Worm (Caenorhabditis elegans) whole organism, late embryonic: ENCODE data around the gene Y43H11AL.1.

Source experiments
- F13H6.1 ChIP-seq: sonication (generic microtip); optimal IDR thresholded peaks from 2 replicates; lab custom pipeline; 2016; ENCODE audit warnings: missing genetic modification characterization, missing compliant biosample characterization
- K02D7.2 ChIP-seq: sonication (generic microtip); optimal IDR thresholded peaks from 2 replicates; lab custom pipeline; 2017; ENCODE audit warnings: mild to moderate bottlenecking, missing genetic modification characterization, missing compliant biosample characterization
- K09A11.1 ChIP-seq: sonication (generic microtip); optimal IDR thresholded peaks from 2 replicates; lab custom pipeline; 2017; ENCODE audit warnings: antibody characterized with exemption, mild to moderate bottlenecking, missing genetic modification characterization, missing compliant biosample characterization; ENCODE audit not compliant: insufficient read depth
- T23F11.4 ChIP-seq: fragments of 200-800 bp; sonication (Bioruptor generic); optimal IDR thresholded peaks from 2 replicates; lab custom pipeline; 2018; ENCODE audit warnings: mild to moderate bottlenecking, missing genetic modification characterization, missing compliant biosample characterization
- ahr-1 ChIP-seq: sonication (generic microtip); optimal IDR thresholded peaks from 2 replicates; lab custom pipeline; 2016; ENCODE audit warnings: missing genetic modification characterization, missing compliant biosample characterization
- ama-1 ChIP-seq: fragments of 150-350 bp; optimal IDR thresholded peaks from 2 replicates; lab custom pipeline; 2014
- ceh-2 ChIP-seq: sonication (generic microtip); optimal IDR thresholded peaks from 2 replicates; lab custom pipeline; 2016; ENCODE audit warnings: missing genotype, missing genetic modification characterization, missing compliant biosample characterization
- ceh-22 ChIP-seq: sonication (generic microtip); optimal IDR thresholded peaks from 2 replicates; lab custom pipeline; 2017; ENCODE audit warnings: missing biosample characterization, missing genetic modification characterization
- ceh-24 ChIP-seq: sonication (generic microtip); optimal IDR thresholded peaks from 2 replicates; lab custom pipeline; 2016; ENCODE audit warnings: mild to moderate bottlenecking, missing genetic modification characterization, missing compliant biosample characterization
- ceh-45 ChIP-seq: fragments of 200-800 bp; sonication (Bioruptor generic); IDR thresholded peaks from 2 replicates; pipeline ENCODE4 v1.3.6; 2022; ENCODE audit warnings: missing genetic modification reagents, missing genetic modification characterization, missing compliant biosample characterization
- ceh-48 ChIP-seq: sonication (generic microtip); optimal IDR thresholded peaks from 2 replicates; lab custom pipeline; 2016; ENCODE audit warnings: missing genetic modification characterization, inconsistent platforms, missing compliant biosample characterization
- ceh-6 ChIP-seq: fragments of 200-800 bp; sonication (Bioruptor generic); optimal IDR thresholded peaks from 2 replicates; lab custom pipeline; 2018; ENCODE audit warnings: mild to moderate bottlenecking, missing genetic modification characterization, missing compliant biosample characterization
- ceh-9 ChIP-seq: sonication (generic microtip); optimal IDR thresholded peaks from 2 replicates; lab custom pipeline; 2016; ENCODE audit warnings: mild to moderate bottlenecking, missing genetic modification characterization, inconsistent platforms, missing compliant biosample characterization
- che-1 ChIP-seq: sonication (generic microtip); optimal IDR thresholded peaks from 2 replicates; lab custom pipeline; 2016; ENCODE audit warnings: mild to moderate bottlenecking, missing genetic modification characterization, missing compliant biosample characterization
- dmd-4 ChIP-seq: sonication (generic microtip); optimal IDR thresholded peaks from 2 replicates; lab custom pipeline; 2016; ENCODE audit warnings: borderline replicate concordance, missing genetic modification characterization, missing compliant biosample characterization
- elt-2 ChIP-seq: sonication (generic microtip); optimal IDR thresholded peaks from 2 replicates; lab custom pipeline; 2016; ENCODE audit warnings: missing genetic modification reagents, missing genetic modification characterization, missing compliant biosample characterization
- elt-4 ChIP-seq: sonication (generic microtip); optimal IDR thresholded peaks from 2 replicates; lab custom pipeline; 2016; ENCODE audit warnings: missing genetic modification characterization, missing compliant biosample characterization
- ets-4 ChIP-seq: sonication (generic microtip); optimal IDR thresholded peaks from 2 replicates; lab custom pipeline; 2016; ENCODE audit warnings: missing genetic modification characterization, missing compliant biosample characterization
- eyg-1 ChIP-seq: sonication (generic microtip); optimal IDR thresholded peaks from 2 replicates; lab custom pipeline; 2016; ENCODE audit warnings: missing genotype, missing genetic modification characterization, missing compliant biosample characterization
- hlh-13 ChIP-seq: fragments of 200-800 bp; sonication (Bioruptor generic); optimal IDR thresholded peaks from 2 replicates; lab custom pipeline; 2018; ENCODE audit warnings: mild to moderate bottlenecking, missing genetic modification characterization, missing compliant biosample characterization
- hlh-15 ChIP-seq: sonication (generic microtip); optimal IDR thresholded peaks from 2 replicates; lab custom pipeline; 2016; ENCODE audit warnings: missing genetic modification characterization, missing compliant biosample characterization
- hlh-30 ChIP-seq: sonication (generic microtip); optimal IDR thresholded peaks from 2 replicates; lab custom pipeline; 2017; ENCODE audit warnings: antibody characterized with exemption, missing genetic modification characterization, missing compliant biosample characterization; ENCODE audit not compliant: insufficient read depth
- hlh-8 ChIP-seq: sonication (generic microtip); optimal IDR thresholded peaks from 2 replicates; lab custom pipeline; 2016; ENCODE audit warnings: missing genotype, missing genetic modification characterization, missing compliant biosample characterization
- lim-6 ChIP-seq: sonication (generic microtip); optimal IDR thresholded peaks from 2 replicates; lab custom pipeline; 2016; ENCODE audit warnings: missing genetic modification characterization, missing compliant biosample characterization
- lin-11 ChIP-seq: fragments of 200-800 bp; sonication (Bioruptor generic); optimal IDR thresholded peaks from 2 replicates; lab custom pipeline; 2018; ENCODE audit warnings: mild to moderate bottlenecking, missing genetic modification characterization, missing compliant biosample characterization
- mec-3 ChIP-seq: sonication (generic microtip); optimal IDR thresholded peaks from 2 replicates; lab custom pipeline; 2016; ENCODE audit warnings: borderline replicate concordance, missing genetic modification characterization, missing compliant biosample characterization
- nhr-11 ChIP-seq: fragments of 150-350 bp; optimal IDR thresholded peaks from 2 replicates; lab custom pipeline; 2014; ENCODE audit warnings: missing biosample characterization, missing genetic modification characterization
- nhr-232 ChIP-seq: sonication (generic microtip); optimal IDR thresholded peaks from 2 replicates; lab custom pipeline; 2016; ENCODE audit warnings: missing genetic modification characterization, missing compliant biosample characterization
- npax-4 ChIP-seq: sonication (generic microtip); optimal IDR thresholded peaks from 2 replicates; lab custom pipeline; 2016; ENCODE audit warnings: missing genetic modification characterization, missing compliant biosample characterization
- pax-1 ChIP-seq: fragments of 150-350 bp; optimal IDR thresholded peaks from 2 replicates; lab custom pipeline; 2014; ENCODE audit warnings: missing biosample characterization, missing genetic modification characterization
- pha-4 ChIP-seq: fragments of 150-350 bp; optimal IDR thresholded peaks from 2 replicates; lab custom pipeline; 2018; ENCODE audit warnings: missing biosample characterization, missing genetic modification reagents, missing genetic modification characterization
- ref-2 ChIP-seq: sonication (generic microtip); optimal IDR thresholded peaks from 2 replicates; lab custom pipeline; 2016; ENCODE audit warnings: missing genetic modification characterization, missing compliant biosample characterization
- sox-2 ChIP-seq: fragments of 200-800 bp; sonication (Bioruptor generic); IDR thresholded peaks from 2 replicates; pipeline ENCODE4 v1.3.6; 2022; ENCODE audit warnings: missing genetic modification reagents, missing genetic modification characterization, missing compliant biosample characterization
- sox-4 ChIP-seq: sonication (generic microtip); optimal IDR thresholded peaks from 2 replicates; lab custom pipeline; 2017; ENCODE audit warnings: mild to moderate bottlenecking, missing genetic modification characterization, inconsistent platforms, missing compliant biosample characterization
- ttx-3 ChIP-seq: sonication (generic microtip); optimal IDR thresholded peaks from 2 replicates; lab custom pipeline; 2016; ENCODE audit warnings: missing genetic modification reagents, missing genetic modification characterization, missing compliant biosample characterization
- unc-3 ChIP-seq, 2 experiments: fragments of 200-800 bp in 1 of 2; sonication (Bioruptor generic) in 1 of 2; sonication (generic microtip) in 1 of 2; conservative IDR thresholded peaks in 1 of 2; optimal IDR thresholded peaks in 1 of 2; 2 replicates each; pipeline versions ENCODE4 v1.3.6 to Lab custom; 2016 to 2022; ENCODE audit warnings: missing compliant biosample characterization in 2 of 2, missing genetic modification characterization in 2 of 2, missing genetic modification reagents in 1 of 2
- unc-42 ChIP-seq: sonication (generic microtip); optimal IDR thresholded peaks from 2 replicates; lab custom pipeline; 2016; ENCODE audit warnings: missing genotype, missing genetic modification characterization, missing compliant biosample characterization
- zip-5 ChIP-seq: sonication (generic microtip); optimal IDR thresholded peaks from 2 replicates; lab custom pipeline; 2016; ENCODE audit warnings: missing genetic modification characterization, missing compliant biosample characterization

Y43H11AL.1 gene

DNA sequence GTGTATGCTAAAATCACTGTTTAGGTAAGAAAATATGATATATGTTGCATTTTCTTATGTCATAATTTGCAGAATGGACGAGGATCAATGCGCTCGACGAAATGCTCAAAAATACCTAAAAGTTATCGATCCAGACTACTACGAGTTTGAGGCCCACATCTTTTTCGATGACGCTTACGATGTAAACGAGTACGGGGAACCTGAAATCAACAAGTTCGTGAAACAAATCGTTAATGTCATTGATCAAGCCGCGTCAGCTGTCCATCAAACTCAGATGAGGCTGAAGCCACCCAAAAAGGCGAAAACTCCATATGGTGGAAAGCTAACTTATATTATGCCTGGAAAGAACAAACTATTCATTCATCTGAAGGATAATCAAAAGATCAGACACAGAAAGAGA lies 24.4 kb downstream of the Y43H11AL.1 start:
- TF ChIP-seq lim-6 (tag; lab: Kevin White, UChicago): no peak
- TF ChIP-seq K02D7.2 (tag; lab: Kevin White, UChicago): no peak
- TF ChIP-seq hlh-15 (tag; lab: Kevin White, UChicago): no peak
- TF ChIP-seq ama-1 (lab: Kevin White, UChicago): no peak

DNA sequence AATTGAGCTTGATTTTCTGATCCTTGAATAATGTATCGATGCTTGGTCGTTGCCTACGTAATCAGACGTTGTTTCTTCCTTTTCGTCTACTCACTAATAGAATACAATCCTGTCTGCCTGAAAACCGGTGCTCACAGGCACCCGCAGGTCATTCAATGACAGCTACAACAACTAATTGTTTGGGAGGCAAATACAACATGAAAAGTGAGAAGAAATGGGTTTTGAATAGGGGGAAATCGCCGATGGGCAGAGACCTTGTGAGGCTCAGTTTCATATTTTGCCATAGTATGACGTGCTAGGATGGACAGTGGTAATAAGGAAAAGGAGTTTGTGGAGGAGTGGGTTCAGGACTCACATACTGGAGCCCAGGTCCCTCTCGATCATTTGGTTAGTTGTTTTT lies 35.9 kb downstream of the Y43H11AL.1 start, which contains the start of gene chs-2:
Gene chs-2 (plus strand): TSS at position 301 of the 400 bp plus-strand sequence.
- TF ChIP-seq ets-4 (tag; lab: Kevin White, UChicago) (no peak), unc-3 (GFP tag; conservative IDR thresholded peaks at IDR 0.05; lab: Robert Waterston, UW) (no peak), unc-3 (tag; optimal IDR thresholded peaks at IDR 0.05; lab: Kevin White, UChicago) (no peak), sox-2 (GFP tag; lab: Robert Waterston, UW) (no peak), ceh-22 (no peak), K09A11.1 (tag; lab: Kevin White, UChicago) (no peak), elt-2 (no peak), ttx-3 (tag; lab: Kevin White, UChicago) (no peak), pax-1 (tag; lab: Kevin White, UChicago) (no peak)
- TF ChIP-seq, all 69 proteins: peak for 0

DNA sequence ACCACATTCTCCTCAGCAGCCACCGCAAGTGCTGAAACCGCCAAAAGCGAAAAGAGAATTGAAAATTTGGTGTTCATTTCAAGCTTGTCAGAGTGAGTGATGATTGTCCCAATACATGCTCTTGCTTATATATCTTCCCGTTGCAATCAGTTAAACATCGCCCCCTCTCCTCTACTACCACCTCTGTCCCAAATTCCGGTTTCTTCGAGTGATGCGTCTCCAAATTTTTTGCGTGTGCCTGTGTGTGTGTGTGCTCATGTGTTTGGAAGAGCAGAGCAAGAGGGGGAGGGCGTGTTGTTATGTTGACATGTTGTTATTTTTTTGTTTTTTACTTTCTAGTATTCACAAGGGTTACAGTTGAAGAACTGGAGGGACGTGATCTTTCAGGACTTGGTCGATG lies 38.1 kb downstream of the Y43H11AL.1 start, which contains the start of gene abu-11:
Gene abu-11 (minus strand): TSS at position 101 of the 400 bp plus-strand sequence.
- TF ChIP-seq hlh-13 (GFP tag; lab: Kevin White, UChicago): no peak
- TF ChIP-seq, all 69 proteins: peak for 0

DNA sequence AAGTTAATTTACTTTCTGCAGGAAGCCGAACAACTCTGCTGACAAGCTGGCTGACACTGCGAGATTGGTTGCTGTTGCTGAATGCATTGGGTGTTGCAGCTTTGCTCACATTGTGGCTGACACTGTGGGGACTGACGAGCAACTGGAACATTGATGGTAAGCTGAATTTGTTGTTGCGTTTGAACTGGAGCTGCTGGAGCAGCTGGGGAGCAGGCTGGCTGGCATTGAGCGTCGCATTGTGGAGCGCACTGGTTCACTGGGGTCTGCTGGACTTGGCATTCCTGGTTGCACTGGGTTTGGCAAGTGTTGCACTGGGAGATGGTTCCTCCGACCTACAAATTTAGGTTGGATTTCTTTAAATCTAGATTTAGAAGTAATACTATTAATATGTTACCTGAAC lies 40.0 kb downstream of the Y43H11AL.1 start:
- TF ChIP-seq dmd-4 (tag; lab: Kevin White, UChicago): no peak
- TF ChIP-seq hlh-13 (GFP tag; lab: Kevin White, UChicago): no peak
- no peak for TF ChIP-seq eyg-1 (tag; lab: Kevin White, UChicago)
- no peak for TF ChIP-seq che-1
- TF ChIP-seq lin-11 (tag; lab: Kevin White, UChicago): no peak
- TF ChIP-seq pha-4 (tag; lab: Kevin White, UChicago): no peak
- TF ChIP-seq ama-1 (lab: Kevin White, UChicago): no peak
- no peak for TF ChIP-seq ahr-1 (tag; lab: Kevin White, UChicago)
- TF ChIP-seq sox-4 (tag; lab: Kevin White, UChicago): no peak
- TF ChIP-seq ceh-24: no peak
- TF ChIP-seq F13H6.1 (tag; lab: Kevin White, UChicago): no peak

DNA sequence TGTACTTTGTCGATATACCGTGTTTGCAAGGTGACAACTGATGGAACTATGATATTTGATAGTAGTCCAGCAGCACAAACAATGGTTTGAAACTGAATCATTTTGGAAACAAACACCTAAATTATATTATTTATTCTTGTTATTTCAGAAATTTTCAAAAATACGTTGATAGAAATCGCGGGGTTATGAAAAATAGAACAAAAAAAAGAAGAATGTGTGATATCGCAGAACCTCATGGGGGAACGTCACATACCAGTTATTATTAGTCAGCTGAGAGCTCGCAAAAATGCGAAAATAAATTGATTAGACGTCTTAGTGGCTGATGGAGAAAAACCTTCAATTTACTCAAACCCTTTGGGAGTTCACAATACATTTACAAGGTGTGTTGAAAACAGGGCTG lies 43.6 kb downstream of the Y43H11AL.1 start, which contains the start of gene T01D1.5:
Gene T01D1.5 (minus strand): TSS at position 101 of the 400 bp plus-strand sequence.
- TF ChIP-seq hlh-8 (tag; lab: Kevin White, UChicago) (no peak), ceh-2 (tag; lab: Kevin White, UChicago) (no peak), K02D7.2 (tag; lab: Kevin White, UChicago) (no peak), unc-42 (no peak), npax-4 (tag; lab: Kevin White, UChicago) (no peak), T23F11.4 (GFP tag; lab: Kevin White, UChicago) (no peak), ceh-48 (tag; lab: Kevin White, UChicago) (no peak), hlh-30 (tag; lab: Kevin White, UChicago) (no peak), zip-5 (tag; lab: Kevin White, UChicago) (no peak), elt-4 (tag; lab: Kevin White, UChicago) (no peak), nhr-232 (no peak), ceh-6 (GFP tag; lab: Kevin White, UChicago) (no peak), mec-3 (no peak), ref-2 (tag; lab: Kevin White, UChicago) (no peak), ceh-9 (tag; lab: Kevin White, UChicago) (no peak), nhr-11 (tag; lab: Kevin White, UChicago) (no peak), ceh-45 (no peak)
- TF ChIP-seq, all 69 proteins: peak for 0
